Worm (Caenorhabditis elegans) whole organism, L4 larva: ENCODE measurements around the gene dnj-26.

ENCODE experiments used
- D1046.2 ChIP-seq: fragments of 200-800 bp; sonication (Bioruptor generic); IDR thresholded peaks from 2 replicates; pipeline ENCODE4 v1.3.6; 2022; ENCODE audit warnings: missing genetic modification characterization, missing compliant biosample characterization
- F26F4.8 ChIP-seq: fragments of 200-800 bp; sonication (Bioruptor generic); conservative IDR thresholded peaks from 2 replicates; pipeline ENCODE4 v1.3.6; 2022; ENCODE audit warnings: missing genetic modification characterization, missing compliant biosample characterization
- F49E8.2 ChIP-seq: sonication (generic microtip); optimal IDR thresholded peaks from 2 replicates; lab custom pipeline; 2016; ENCODE audit warnings: missing compliant biosample characterization, mild to moderate bottlenecking, missing genetic modification characterization, borderline replicate concordance
- Y75B8A.6 ChIP-seq: fragments of 200-800 bp; sonication (Bioruptor generic); IDR thresholded peaks from 2 replicates; pipeline ENCODE4 v1.3.6; 2022; ENCODE audit warnings: missing genetic modification reagents, missing genetic modification characterization, missing compliant biosample characterization
- aha-1 ChIP-seq: fragments of 150-350 bp; peaks from one replicate; lab custom pipeline; 2014; ENCODE audit warnings: missing biosample characterization, missing genetic modification characterization
- attf-4 ChIP-seq: sonication (generic microtip); optimal IDR thresholded peaks from 3 replicates; lab custom pipeline; 2017; ENCODE audit warnings: missing biosample characterization, missing genetic modification characterization
- ceh-62 ChIP-seq: sonication (generic microtip); optimal IDR thresholded peaks from 2 replicates; lab custom pipeline; 2017; ENCODE audit warnings: missing biosample characterization, missing genetic modification characterization
- cey-2 ChIP-seq: sonication (generic microtip); optimal IDR thresholded peaks from 3 replicates; lab custom pipeline; 2017; ENCODE audit warnings: missing genetic modification characterization, mild to moderate bottlenecking, missing compliant biosample characterization, antibody characterized with exemption, borderline replicate concordance; ENCODE audit not compliant: insufficient read depth
- ctbp-1 ChIP-seq: fragments of 200-800 bp; sonication (Bioruptor generic); IDR thresholded peaks from 2 replicates; pipeline ENCODE4 v1.3.6; 2022; ENCODE audit warnings: missing genetic modification reagents, missing genetic modification characterization, missing compliant biosample characterization
- daf-19 ChIP-seq: fragments of 200-800 bp; sonication (Bioruptor generic); conservative IDR thresholded peaks from 2 replicates; pipeline ENCODE4 v1.3.6; 2022; ENCODE audit warnings: missing genetic modification characterization, missing compliant biosample characterization
- daf-8 ChIP-seq: fragments of 200-800 bp; sonication (Bioruptor generic); IDR thresholded peaks from 2 replicates; pipeline ENCODE4 v1.3.6; 2022; ENCODE audit warnings: missing genetic modification characterization, missing compliant biosample characterization
- dmd-6 ChIP-seq: fragments of 200-800 bp; sonication (Bioruptor generic); IDR thresholded peaks from 2 replicates; pipeline ENCODE4 v1.3.6; 2022; ENCODE audit warnings: missing genetic modification reagents, missing genetic modification characterization, missing compliant biosample characterization
- dpl-1 ChIP-seq: fragments of 150-350 bp; optimal IDR thresholded peaks from 2 replicates; lab custom pipeline; 2014; ENCODE audit warnings: missing biosample characterization, missing genetic modification reagents, missing genetic modification characterization
- fkh-10 ChIP-seq: fragments of 150-350 bp; optimal IDR thresholded peaks from 2 replicates; lab custom pipeline; 2014; ENCODE audit warnings: missing biosample characterization, missing genetic modification reagents, missing genetic modification characterization
- hlh-30 ChIP-seq: sonication (generic microtip); optimal IDR thresholded peaks from 2 replicates; lab custom pipeline; 2017; ENCODE audit warnings: antibody characterized with exemption, mild to moderate bottlenecking, missing genetic modification characterization, missing compliant biosample characterization; ENCODE audit not compliant: insufficient read depth
- lir-3 ChIP-seq: sonication (generic microtip); optimal IDR thresholded peaks from 2 replicates; lab custom pipeline; 2016; ENCODE audit warnings: mild to moderate bottlenecking, missing genetic modification characterization, missing compliant biosample characterization
- lsy-2 ChIP-seq, 2 experiments: fragments of 150-350 bp in 1 of 2; sonication (generic microtip) in 1 of 2; optimal IDR thresholded peaks; 2 replicates each; lab custom pipeline; 2014 to 2017; ENCODE audit warnings: missing biosample characterization in 2 of 2, missing genetic modification characterization in 2 of 2
- mes-2 ChIP-seq: sonication (generic microtip); optimal IDR thresholded peaks from 2 replicates; lab custom pipeline; 2016; ENCODE audit warnings: missing genotype, mild to moderate bottlenecking, missing genetic modification characterization, missing compliant biosample characterization; ENCODE audit not compliant: poor library complexity, severe bottlenecking
- mxl-3 ChIP-seq: fragments of 200-800 bp; sonication (Bioruptor generic); optimal IDR thresholded peaks from 2 replicates; lab custom pipeline; 2018; ENCODE audit warnings: mild to moderate bottlenecking, missing genetic modification characterization, missing compliant biosample characterization
- nhr-102 ChIP-seq: sonication (generic microtip); optimal IDR thresholded peaks from 2 replicates; lab custom pipeline; 2016; ENCODE audit warnings: mild to moderate bottlenecking, missing genetic modification characterization, moderate library complexity, missing compliant biosample characterization
- nhr-11 ChIP-seq: fragments of 150-350 bp; optimal IDR thresholded peaks from 2 replicates; lab custom pipeline; 2014; ENCODE audit warnings: missing biosample characterization, missing genetic modification characterization
- nhr-25 ChIP-seq: sonication (generic microtip); optimal IDR thresholded peaks from 2 replicates; lab custom pipeline; 2017; ENCODE audit warnings: missing genetic modification characterization, mild to moderate bottlenecking, missing compliant biosample characterization, antibody characterized with exemption, moderate library complexity, borderline replicate concordance; ENCODE audit not compliant: insufficient read depth
- nhr-28 ChIP-seq: fragments of 150-350 bp; optimal IDR thresholded peaks from 2 replicates; lab custom pipeline; 2014; ENCODE audit warnings: missing biosample characterization, missing genetic modification characterization
- nhr-42 ChIP-seq: fragments of 200-800 bp; sonication (Bioruptor generic); IDR thresholded peaks from 2 replicates; pipeline ENCODE4 v1.3.6; 2022; ENCODE audit warnings: missing genetic modification characterization, missing compliant biosample characterization
- nhr-6 ChIP-seq: fragments of 150-350 bp; optimal IDR thresholded peaks from 2 replicates; lab custom pipeline; 2014; ENCODE audit warnings: missing biosample characterization, missing genetic modification characterization
- rbr-2 ChIP-seq: sonication (generic microtip); optimal IDR thresholded peaks from 2 replicates; lab custom pipeline; 2016; ENCODE audit warnings: missing genotype, missing genetic modification characterization, missing compliant biosample characterization
- sdz-12 ChIP-seq: fragments of 200-800 bp; sonication (Bioruptor generic); optimal IDR thresholded peaks from 2 replicates; lab custom pipeline; 2018; ENCODE audit warnings: mild to moderate bottlenecking, missing genetic modification characterization, missing compliant biosample characterization
- zip-2 ChIP-seq: fragments of 150-350 bp; optimal IDR thresholded peaks from 2 replicates; lab custom pipeline; 2014; ENCODE audit warnings: missing biosample characterization, missing genetic modification characterization

Gene dnj-26

DNA sequence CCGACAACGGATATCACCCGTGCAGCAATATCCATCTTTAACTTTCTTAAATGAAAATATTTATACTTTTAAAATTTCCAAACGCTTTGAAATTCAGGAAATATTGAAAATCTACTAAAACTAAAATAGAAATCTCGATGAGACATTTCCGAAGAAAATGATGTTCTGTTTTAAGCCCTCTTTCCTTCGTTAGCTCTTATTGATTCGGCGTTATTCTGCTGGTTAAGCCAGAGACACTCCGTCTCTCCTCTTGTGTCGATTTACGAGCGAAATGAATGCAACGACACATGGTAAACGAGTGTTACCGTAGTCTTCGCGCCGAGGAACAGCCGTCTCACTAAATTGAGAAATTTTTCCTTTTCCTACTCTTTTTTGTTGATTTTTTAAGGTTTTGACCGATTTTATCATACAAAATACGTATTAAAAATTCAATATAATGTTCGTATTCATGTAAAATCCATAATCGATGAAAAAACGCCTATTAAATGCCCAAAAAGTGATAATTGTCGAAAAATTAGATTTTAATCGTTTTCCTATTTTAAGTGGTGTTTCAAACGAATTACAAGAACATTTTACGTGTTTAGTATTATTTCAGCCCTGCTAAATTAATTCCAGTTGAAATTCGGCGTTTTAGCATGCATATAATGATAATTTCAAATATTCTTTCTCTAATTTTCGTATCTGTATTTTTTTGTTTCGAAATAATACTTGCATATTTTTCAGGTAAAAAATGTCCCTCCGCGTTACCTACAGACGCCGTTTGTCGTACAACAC is 16.0 kb upstream of the dnj-26 start, which contains the start of the genes ppm-1.H and rpl-34 (continued):
- TF ChIP-seq F26F4.8 (GFP tag; lab: Robert Waterston, UW): no peak
- peak; percentile 54 for TF ChIP-seq rbr-2 (tag; lab: Kevin White, UChicago)
- no peak for TF ChIP-seq zip-2 (tag; lab: Kevin White, UChicago)
- no peak for TF ChIP-seq daf-19 (GFP tag; lab: Robert Waterston, UW)
- no peak for TF ChIP-seq dmd-6 (GFP tag; lab: Robert Waterston, UW)
- peak; percentile 56 for TF ChIP-seq dpl-1 (GFP tag; lab: Kevin White, UChicago)
- TF ChIP-seq nhr-6 (tag; lab: Kevin White, UChicago): peak; percentile 68
- TF ChIP-seq ctbp-1: no peak
- TF ChIP-seq fkh-10 (GFP tag; lab: Kevin White, UChicago): no peak
- TF ChIP-seq hlh-30 (tag; lab: Kevin White, UChicago): peak; percentile 78
- TF ChIP-seq lsy-2 (tag; optimal IDR thresholded peaks at IDR 0.05; lab: Kevin White, UChicago): peak; percentile 90 to 98
- TF ChIP-seq nhr-102 (tag; lab: Kevin White, UChicago): no peak

DNA sequence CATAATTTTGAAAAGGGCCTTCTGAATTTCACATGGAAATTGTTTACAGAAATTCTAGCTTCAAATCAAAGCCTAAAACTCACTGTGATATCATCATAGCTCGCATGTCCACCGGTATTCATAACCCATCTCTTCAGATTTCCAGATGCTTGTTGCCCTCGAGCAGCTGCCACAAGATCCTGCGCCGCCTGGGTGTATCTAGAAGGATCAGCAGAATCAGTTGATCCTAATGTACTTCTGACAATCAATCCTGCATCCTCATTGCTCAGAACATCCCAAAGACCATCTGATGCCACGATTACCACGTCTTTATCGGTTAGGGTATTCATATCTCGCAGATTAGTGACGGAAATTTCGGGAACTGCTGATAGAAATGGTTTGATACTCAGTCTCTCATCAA is 13.4 kb upstream of the dnj-26 start:
- TF ChIP-seq sdz-12 (no peak), aha-1 (tag; lab: Kevin White, UChicago) (peak; percentile 92)
- TF ChIP-seq, all 104 proteins: peak for 1

DNA sequence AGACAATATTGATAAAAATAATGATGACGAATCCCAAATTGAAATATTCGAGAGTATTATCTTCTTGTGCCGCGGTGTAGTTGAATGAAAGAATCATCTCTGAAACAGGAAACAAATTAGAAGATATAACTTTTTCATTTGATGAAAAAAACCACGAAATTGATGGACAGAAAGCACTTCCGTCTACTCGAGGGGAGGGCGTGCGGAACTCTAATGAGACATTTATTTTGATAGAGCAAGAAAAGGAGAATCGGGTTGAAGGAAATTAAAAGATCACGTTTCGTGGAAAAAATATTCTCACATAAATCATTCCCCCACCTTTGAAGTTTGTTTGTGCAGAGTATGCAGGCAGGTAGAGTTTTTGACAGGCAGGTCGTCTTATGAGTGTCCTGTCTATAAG is 8.9 kb upstream of the dnj-26 start, which contains the start of gene sre-14:
sre-14 (minus strand) TSS at position 101 of the 400 bp plus-strand sequence.
- TF ChIP-seq cey-2 (tag; lab: Kevin White, UChicago) (no peak), dpl-1 (GFP tag; lab: Kevin White, UChicago) (no peak), daf-8 (no peak), attf-4 (tag; lab: Kevin White, UChicago) (no peak), lir-3 (tag; lab: Kevin White, UChicago) (no peak), nhr-11 (tag; lab: Kevin White, UChicago) (no peak), nhr-28 (tag; lab: Kevin White, UChicago) (no peak), F49E8.2 (no peak), ceh-62 (no peak)

DNA sequence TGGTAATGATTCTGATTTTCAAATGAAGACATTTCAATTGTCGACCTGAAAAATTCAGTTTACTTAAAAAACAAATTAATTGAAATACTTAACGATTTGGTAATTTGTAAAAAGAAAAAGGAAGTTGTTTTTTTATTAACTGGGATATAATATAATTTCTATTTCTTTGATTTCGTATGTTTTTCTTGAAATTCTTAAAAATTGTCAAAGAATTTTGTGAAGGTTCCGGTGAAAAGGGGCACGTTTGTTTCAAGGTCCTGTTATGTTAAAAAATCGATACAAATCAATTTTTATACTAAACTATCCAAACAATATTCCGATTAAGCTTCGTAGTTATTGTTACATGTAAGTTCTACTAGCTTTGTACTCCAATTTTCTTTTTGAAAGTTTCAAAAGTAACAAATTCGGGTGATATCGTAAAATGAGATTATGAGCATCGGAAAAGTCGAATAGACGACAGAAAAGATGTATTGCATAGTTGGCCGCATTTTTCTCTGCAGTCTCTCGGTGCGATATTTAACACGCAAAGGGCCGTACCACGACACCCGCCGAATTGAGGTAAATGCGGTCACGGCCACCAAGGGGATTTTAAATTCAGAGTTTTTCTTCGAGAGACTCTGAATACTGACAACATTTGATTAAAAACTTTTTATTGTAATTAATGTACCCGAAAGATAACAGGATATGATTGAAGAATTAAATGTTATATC is 6.8 kb upstream of the dnj-26 start, which contains the start of gene Y39C12A.9:
Y39C12A.9 (minus strand) TSS at position 51 of the 710 bp plus-strand sequence.
- TF ChIP-seq lsy-2 (tag; optimal IDR thresholded peaks at IDR 0.05; lab: Kevin White, UChicago) (peak in 1 of 2 experiments; percentile 13), aha-1 (tag; lab: Kevin White, UChicago) (peak; percentile 27), mxl-3 (GFP tag; lab: Kevin White, UChicago) (no peak)

DNA sequence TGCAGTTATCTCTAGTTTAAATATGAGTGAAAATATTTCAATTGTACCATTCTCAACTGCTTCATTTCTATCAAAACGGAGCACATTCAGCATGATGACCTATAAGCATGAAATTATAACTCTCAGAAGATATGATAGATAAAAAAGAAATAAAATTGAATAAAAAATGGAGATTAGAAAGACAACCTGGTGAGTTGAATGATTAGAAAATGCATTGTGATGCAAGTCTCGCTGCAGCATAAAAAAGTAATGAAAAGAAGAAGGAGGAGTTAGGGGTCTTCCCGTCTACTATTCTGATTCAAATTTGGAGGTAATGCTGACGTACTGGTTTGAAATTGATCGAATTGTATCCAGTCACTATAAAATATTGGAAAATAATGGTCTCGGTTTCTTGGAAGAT is 7.8 kb downstream of the dnj-26 start, which contains the start of gene sre-15:
sre-15 (minus strand) TSS at position 101 of the 400 bp plus-strand sequence.
- no peak for TF ChIP-seq mes-2 (tag; lab: Kevin White, UChicago)
- no peak for TF ChIP-seq lir-3 (tag; lab: Kevin White, UChicago)
- no peak for TF ChIP-seq D1046.2 (GFP tag; lab: Robert Waterston, UW)
- TF ChIP-seq mxl-3 (GFP tag; lab: Kevin White, UChicago): no peak
- TF ChIP-seq nhr-102 (tag; lab: Kevin White, UChicago): no peak
- TF ChIP-seq nhr-42: no peak
- TF ChIP-seq attf-4 (tag; lab: Kevin White, UChicago): no peak
- TF ChIP-seq nhr-25 (tag; lab: Kevin White, UChicago): no peak
- TF ChIP-seq Y75B8A.6: no peak
- no peak for TF ChIP-seq ceh-62
- TF ChIP-seq dmd-6 (GFP tag; lab: Robert Waterston, UW): no peak
- TF ChIP-seq, all 104 proteins: peak for 0
